5 fruit fly cellular contexts compared by ENCODE assay signal in the genomic region with DNA sequence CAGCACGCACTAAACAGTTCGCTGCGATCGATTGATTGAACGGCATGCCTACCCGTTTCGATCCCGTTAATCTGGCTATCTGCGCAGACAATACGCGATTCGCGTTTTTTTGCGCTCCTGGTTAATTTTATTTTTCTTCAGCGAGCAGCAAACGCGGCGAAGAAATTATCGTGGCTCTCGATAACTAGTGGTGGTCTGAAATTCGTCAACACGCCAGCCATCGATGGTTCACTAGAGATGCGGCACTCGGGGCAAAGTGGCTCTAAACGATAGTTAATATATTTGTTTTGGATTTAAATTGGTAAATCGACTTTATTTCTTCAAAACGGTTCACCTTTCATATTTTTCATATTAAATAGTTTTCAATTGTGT.
A peak's percentile ranks its signal among the peaks of the same experiment; 100 is the strongest.
TF ChIP-seq lines count a peak whose summit lies in the region.

A gene (minus strand): TSS at position 191 of the 372 bp plus-strand sequence.

- no peak for TF ChIP-seq CTCF in whole organism, embryonic (GFP tag; optimal IDR thresholded peaks at IDR 0.05; lab: Kevin White, UChicago)

TF ChIP-seq in whole organism, adult, 20 proteins besides CTCF, POLR2A, EP300 and RAD21 (continues in another document):
- TF ChIP-seq CG33017 (tag; optimal IDR thresholded peaks at IDR 0.05; lab: Kevin White, UChicago) (no peak), kay (GFP tag; lab: Kevin White, UChicago; ENCODE audit: borderline replicate concordance) (no peak), CG12768 (GFP tag; optimal IDR thresholded peaks at IDR 0.05; lab: Kevin White, UChicago) (no peak), CG1620 (GFP tag; optimal IDR thresholded peaks at IDR 0.05; lab: Kevin White, UChicago) (peak; percentile 70), Hr96 (GFP tag; optimal IDR thresholded peaks at IDR 0.05; lab: Kevin White, UChicago) (peak; percentile 58), CG11617 (GFP tag; optimal IDR thresholded peaks at IDR 0.05; lab: Kevin White, UChicago) (no peak), CG7045 (GFP tag; optimal IDR thresholded peaks at IDR 0.05; lab: Kevin White, UChicago) (peak; percentile 27), bab1 (GFP tag; optimal IDR thresholded peaks at IDR 0.05; lab: Kevin White, UChicago) (peak; percentile 52), Mnt (GFP tag; optimal IDR thresholded peaks at IDR 0.05; lab: Kevin White, UChicago) (no peak), Clk (GFP tag; optimal IDR thresholded peaks at IDR 0.05; lab: Kevin White, UChicago) (no peak), CG7101 (tag; optimal IDR thresholded peaks at IDR 0.05; lab: Kevin White, UChicago) (peak; percentile 42), ovo (GFP tag; optimal IDR thresholded peaks at IDR 0.05; lab: Kevin White, UChicago) (peak; percentile 14), CG5204 (GFP tag; optimal IDR thresholded peaks at IDR 0.05; lab: Kevin White, UChicago) (peak; percentile 75), toe (GFP tag; optimal IDR thresholded peaks at IDR 0.05; lab: Kevin White, UChicago) (peak; percentile 67), Crg-1 (GFP tag; optimal IDR thresholded peaks at IDR 0.05; lab: Kevin White, UChicago) (no peak), cic (GFP tag; optimal IDR thresholded peaks at IDR 0.05; lab: Kevin White, UChicago) (no peak), CG14711 (tag; optimal IDR thresholded peaks at IDR 0.05; lab: Kevin White, UChicago) (peak; percentile 11), cnc (optimal IDR thresholded peaks at IDR 0.05; lab: Kevin White, UChicago) (no peak)

TF ChIP-seq in whole organism, embryonic, 481 proteins besides CTCF, POLR2A, EP300 and RAD21 (continues in another document):
- TF ChIP-seq CG16863 (GFP tag; optimal IDR thresholded peaks at IDR 0.05; lab: Kevin White, UChicago) (no peak), CG18619 (GFP tag; optimal IDR thresholded peaks at IDR 0.05; lab: Kevin White, UChicago) (peak; percentile 44), Tbp (GFP tag; optimal IDR thresholded peaks at IDR 0.05; lab: Kevin White, UChicago) (no peak), CG15696 (tag; optimal IDR thresholded peaks at IDR 0.05; lab: Kevin White, UChicago) (peak; percentile 37), twi (tag; optimal IDR thresholded peaks at IDR 0.05; lab: Kevin White, UChicago) (no peak), CG6683 (GFP tag; optimal IDR thresholded peaks at IDR 0.05; lab: Kevin White, UChicago) (no peak), nerfin-2 (GFP tag; IDR thresholded peaks at IDR 0.05; lab: Robert Waterston, UW; ENCODE audit: partially characterized antibody) (peak; percentile 43), seq (GFP tag; IDR thresholded peaks at IDR 0.05; lab: Robert Waterston, UW) (no peak), CG10431 (GFP tag; optimal IDR thresholded peaks at IDR 0.05; lab: Kevin White, UChicago) (peak; percentile 73), cad (GFP tag; optimal IDR thresholded peaks at IDR 0.05; lab: Kevin White, UChicago) (no peak), CG8281 (tag; optimal IDR thresholded peaks at IDR 0.05; lab: Kevin White, UChicago) (no peak), Sox100B (GFP tag; optimal IDR thresholded peaks at IDR 0.05; lab: Kevin White, UChicago) (no peak), CG18262 (tag; optimal IDR thresholded peaks at IDR 0.05; lab: Kevin White, UChicago) (peak; percentile 61), p53 (GFP tag; optimal IDR thresholded peaks at IDR 0.05; lab: Kevin White, UChicago) (no peak), stc (GFP tag; IDR thresholded peaks at IDR 0.05; lab: Robert Waterston, UW) (no peak), CG10462 (GFP tag; optimal IDR thresholded peaks at IDR 0.05; lab: Kevin White, UChicago) (no peak), CG33213 (GFP tag; optimal IDR thresholded peaks at IDR 0.05; lab: Kevin White, UChicago) (peak; percentile 35), pzg (GFP tag; optimal IDR thresholded peaks at IDR 0.05; lab: Kevin White, UChicago) (peak; percentile 40)

TF ChIP-seq in whole organism, prepupa, 60 proteins besides CTCF, POLR2A, EP300 and RAD21 (continues in another document):
- TF ChIP-seq spab (GFP tag; optimal IDR thresholded peaks at IDR 0.05; lab: Kevin White, UChicago) (no peak), CG6276 (GFP tag; optimal IDR thresholded peaks at IDR 0.05; lab: Kevin White, UChicago) (no peak), esn (GFP tag; optimal IDR thresholded peaks at IDR 0.05; lab: Kevin White, UChicago) (peak; percentile 15), CG32006 (GFP tag; optimal IDR thresholded peaks at IDR 0.05; lab: Kevin White, UChicago) (peak; percentile 33), CG6792 (GFP tag; optimal IDR thresholded peaks at IDR 0.05; lab: Kevin White, UChicago) (peak; percentile 0), Smox (GFP tag; optimal IDR thresholded peaks at IDR 0.05; lab: Kevin White, UChicago) (no peak), achi (GFP tag; optimal IDR thresholded peaks at IDR 0.05; lab: Kevin White, UChicago) (no peak), pdm3 (GFP tag; optimal IDR thresholded peaks at IDR 0.05; lab: Kevin White, UChicago) (no peak), CG11762 (GFP tag; optimal IDR thresholded peaks at IDR 0.05; lab: Kevin White, UChicago; ENCODE audit: insufficient read depth) (no peak), CG11294 (GFP tag; IDR thresholded peaks at IDR 0.05; lab: Robert Waterston, UW) (no peak), CG3919 (GFP tag; optimal IDR thresholded peaks at IDR 0.05; lab: Kevin White, UChicago) (no peak), svp (GFP tag; lab: Kevin White, UChicago) (no peak), Eip75B (GFP tag; optimal IDR thresholded peaks at IDR 0.05; lab: Kevin White, UChicago) (peak; percentile 1), Hr4 (GFP tag; optimal IDR thresholded peaks at IDR 0.05; lab: Kevin White, UChicago) (no peak), net (GFP tag; optimal IDR thresholded peaks at IDR 0.05; lab: Kevin White, UChicago) (no peak), OdsH (GFP tag; optimal IDR thresholded peaks at IDR 0.05; lab: Kevin White, UChicago) (peak; percentile 44), fkh (GFP tag; optimal IDR thresholded peaks at IDR 0.05; lab: Kevin White, UChicago) (no peak), cyc (GFP tag; optimal IDR thresholded peaks at IDR 0.05; lab: Kevin White, UChicago) (peak; percentile 12), CG10631 (GFP tag; optimal IDR thresholded peaks at IDR 0.05; lab: Kevin White, UChicago) (no peak)

TF ChIP-seq in whole organism, pupa, 21 proteins besides CTCF, POLR2A, EP300 and RAD21:
- TF ChIP-seq CG8159 (tag; optimal IDR thresholded peaks at IDR 0.05; lab: Kevin White, UChicago) = peak; percentile 8
- peak; percentile 51; the same call in 2 of the 3 replicates for TF ChIP-seq CG4496 (GFP tag; IDR thresholded peaks at IDR 0.05; lab: Robert Waterston, UW)
- peak; percentile 14 for TF ChIP-seq CG9948 (tag; optimal IDR thresholded peaks at IDR 0.05; lab: Kevin White, UChicago)
- TF ChIP-seq rn (GFP tag; IDR thresholded peaks at IDR 0.05; lab: Robert Waterston, UW) = no peak
- TF ChIP-seq CG15710 (tag; optimal IDR thresholded peaks at IDR 0.05; lab: Kevin White, UChicago) = peak; percentile 23
- peak; percentile 58; the same call in 1 of the 3 replicates for TF ChIP-seq fd96Ca (GFP tag; IDR thresholded peaks at IDR 0.05; lab: Robert Waterston, UW)
- TF ChIP-seq Ets98B (GFP tag; IDR thresholded peaks at IDR 0.05; lab: Robert Waterston, UW) = no peak; the same call in 1 of the 2 replicates

TF ChIP-seq in whole organism, wandering third instar larva, 38 proteins besides CTCF, POLR2A, EP300 and RAD21:
- peak; percentile 44 for TF ChIP-seq Hr83 (GFP tag; optimal IDR thresholded peaks at IDR 0.05; lab: Kevin White, UChicago; ENCODE audit: poor library complexity, severe bottlenecking)
- peak; percentile 24 for TF ChIP-seq Sp1 (GFP tag; optimal IDR thresholded peaks at IDR 0.05; lab: Kevin White, UChicago)
- TF ChIP-seq dmrt93B (GFP tag; optimal IDR thresholded peaks at IDR 0.05; lab: Kevin White, UChicago) = peak; percentile 8
- TF ChIP-seq CG32264 (GFP tag; optimal IDR thresholded peaks at IDR 0.05; lab: Kevin White, UChicago) = peak; percentile 20
- TF ChIP-seq pan (optimal IDR thresholded peaks at IDR 0.05; lab: Kevin White, UChicago) = no peak
- TF ChIP-seq Myc (optimal IDR thresholded peaks at IDR 0.05; lab: Kevin White, UChicago) = peak; percentile 31
- TF ChIP-seq sage (GFP tag; optimal IDR thresholded peaks at IDR 0.05; lab: Kevin White, UChicago) = no peak
- peak; percentile 33 for TF ChIP-seq br (GFP tag; optimal IDR thresholded peaks at IDR 0.05; lab: Kevin White, UChicago)
- TF ChIP-seq usp (GFP tag; optimal IDR thresholded peaks at IDR 0.05; lab: Kevin White, UChicago) = no peak
- peak; percentile 24 for TF ChIP-seq HLH106 (tag; optimal IDR thresholded peaks at IDR 0.05; lab: Kevin White, UChicago)
- TF ChIP-seq woc (GFP tag; optimal IDR thresholded peaks at IDR 0.05; lab: Kevin White, UChicago) = peak; percentile 45
- no peak for TF ChIP-seq Dfd (GFP tag; optimal IDR thresholded peaks at IDR 0.05; lab: Kevin White, UChicago)
- no peak for TF ChIP-seq GATAd (GFP tag; optimal IDR thresholded peaks at IDR 0.05; lab: Kevin White, UChicago)
- peak; percentile 49 for TF ChIP-seq jim (GFP tag; optimal IDR thresholded peaks at IDR 0.05; lab: Kevin White, UChicago)
- no peak for TF ChIP-seq lola (GFP tag; optimal IDR thresholded peaks at IDR 0.05; lab: Kevin White, UChicago)
- no peak for TF ChIP-seq dl (GFP tag; optimal IDR thresholded peaks at IDR 0.05; lab: Kevin White, UChicago; ENCODE audit: insufficient read depth in 1 of 2, partially characterized antibody in 2 of 2)
- peak; percentile 17 for TF ChIP-seq sv (GFP tag; optimal IDR thresholded peaks at IDR 0.05; lab: Kevin White, UChicago)
- peak in 1 of 2 experiments; percentile 46 for TF ChIP-seq foxo (GFP tag; optimal IDR thresholded peaks at IDR 0.05; lab: Kevin White, UChicago)
- peak; percentile 15 for TF ChIP-seq ey (GFP tag; optimal IDR thresholded peaks at IDR 0.05; lab: Kevin White, UChicago)
